Worm (Caenorhabditis elegans): ENCODE results near the gene F53A2.1.

F53A2.1 gene

DNA sequence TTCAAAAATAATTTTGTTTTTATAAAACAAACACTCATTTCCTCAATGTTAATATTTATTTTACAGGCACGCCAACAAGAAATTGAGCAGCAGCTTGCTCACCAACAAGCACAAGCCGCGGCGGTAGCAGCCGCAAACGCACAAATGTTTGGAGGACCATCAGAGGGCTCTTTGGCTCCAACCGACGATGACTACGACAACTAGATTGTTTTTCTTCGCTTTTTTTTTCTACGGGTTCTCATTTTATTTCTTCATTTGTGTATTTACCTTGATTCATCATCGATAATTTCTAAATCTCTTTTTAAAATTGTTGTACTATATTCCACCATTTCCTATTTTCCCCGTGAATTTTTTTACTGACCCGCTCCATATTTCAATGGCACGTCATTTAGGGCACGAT lies 18.5 kb upstream of the F53A2.1 start, which contains the start of gene ife-1:
TSS of gene ife-1 (plus strand) at position 301 of the 400 bp plus-strand sequence.
- TF ChIP-seq ztf-7 (tag; optimal IDR thresholded peaks at IDR 0.05): no peak
- TF ChIP-seq F49E8.2 (tag; optimal IDR thresholded peaks at IDR 0.05; ENCODE audit: borderline replicate concordance): no peak
- TF ChIP-seq nhr-10 (tag; optimal IDR thresholded peaks at IDR 0.05): no peak
- TF ChIP-seq dpl-1 (GFP tag; optimal IDR thresholded peaks at IDR 0.05): no peak
- TF ChIP-seq R02D3.7 (tag; optimal IDR thresholded peaks at IDR 0.05): no peak
- no peak for TF ChIP-seq vab-7 (GFP tag; IDR thresholded peaks at IDR 0.05)
- TF ChIP-seq Y48G9A.11 (GFP tag; IDR thresholded peaks at IDR 0.05): no peak
- no peak for TF ChIP-seq daf-19 (GFP tag; conservative IDR thresholded peaks at IDR 0.05)
- no peak for TF ChIP-seq spr-1 (tag; optimal IDR thresholded peaks at IDR 0.05)
- no peak for TF ChIP-seq madf-9 (GFP tag; conservative IDR thresholded peaks at IDR 0.05)
- no peak for TF ChIP-seq daf-8 (GFP tag; IDR thresholded peaks at IDR 0.05)

DNA sequence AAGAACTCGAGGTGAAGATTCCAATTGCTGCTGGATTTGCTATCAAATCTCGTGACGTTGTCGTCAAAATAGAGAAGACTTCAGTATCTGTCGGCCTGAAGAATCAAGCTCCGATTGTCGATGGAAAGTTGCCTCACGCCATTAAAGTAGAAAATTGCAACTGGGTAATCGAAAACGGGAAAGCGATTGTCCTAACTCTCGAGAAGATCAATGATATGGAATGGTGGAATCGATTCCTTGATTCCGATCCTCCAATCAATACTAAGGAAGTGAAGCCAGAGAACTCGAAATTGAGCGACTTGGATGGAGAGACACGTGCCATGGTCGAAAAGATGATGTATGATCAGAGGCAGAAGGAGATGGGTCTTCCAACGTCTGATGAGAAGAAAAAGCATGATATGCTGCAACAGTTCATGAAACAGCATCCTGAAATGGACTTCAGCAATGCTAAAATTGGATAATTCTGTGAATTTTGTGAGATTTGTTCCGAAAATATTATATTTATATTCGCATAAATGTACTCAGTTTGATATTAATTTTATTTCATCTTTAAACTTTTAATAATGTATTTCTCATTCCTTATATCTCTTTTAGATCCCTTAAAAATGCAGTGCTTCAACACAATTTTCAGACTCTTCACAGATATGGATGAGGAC lies 17.6 kb upstream of the F53A2.1 start, which contains the start of gene dro-1:
TSS of gene dro-1 (plus strand) at position 606 of the 656 bp plus-strand sequence.
- TF ChIP-seq ama-1 (optimal IDR thresholded peaks at IDR 0.05) (no peak), mdt-29 (GFP tag; IDR thresholded peaks at IDR 0.05) (no peak), unc-62 (GFP tag; optimal IDR thresholded peaks at IDR 0.05 in 1 of 2) (peak in 1 of 2 experiments; percentile 93), unc-62 (tag; optimal IDR thresholded peaks at IDR 0.05) (no peak)

DNA sequence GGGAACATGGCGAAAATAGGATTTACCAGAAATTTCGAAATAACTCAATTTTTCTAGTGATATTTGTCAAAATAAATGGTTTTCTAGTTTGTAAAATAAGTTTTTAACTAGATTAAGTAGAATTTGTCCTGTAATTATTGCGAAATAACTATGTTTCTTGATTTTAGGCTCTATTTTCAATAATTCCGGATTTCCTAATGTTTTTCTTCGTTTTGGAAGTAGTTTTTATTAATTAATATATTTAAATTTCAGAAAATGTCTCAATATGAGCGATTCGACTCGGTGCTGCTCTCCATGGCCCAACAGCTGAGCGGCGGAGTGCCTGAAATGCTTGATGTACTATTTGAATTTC lies 16.6 kb upstream of the F53A2.1 start, which contains the start of gene nud-1:
TSS of gene nud-1 (plus strand) at position 253 of the 352 bp plus-strand sequence.
- TF ChIP-seq ceh-20 (GFP tag; IDR thresholded peaks at IDR 0.05): no peak
- no peak for TF ChIP-seq gei-8 (GFP tag; optimal IDR thresholded peaks at IDR 0.05)
- no peak for TF ChIP-seq nhr-25 (tag; optimal IDR thresholded peaks at IDR 0.05; ENCODE audit: borderline replicate concordance, insufficient read depth)
- TF ChIP-seq F26F4.8 (GFP tag; conservative IDR thresholded peaks at IDR 0.05): no peak
- no peak for TF ChIP-seq ctbp-1 (GFP tag; IDR thresholded peaks at IDR 0.05)
- no peak for TF ChIP-seq egl-43 (GFP tag; IDR thresholded peaks at IDR 0.05)
- TF ChIP-seq saeg-2 (GFP tag; IDR thresholded peaks at IDR 0.05): no peak
- TF ChIP-seq D1046.2 (GFP tag; IDR thresholded peaks at IDR 0.05): no peak
- TF ChIP-seq mxl-2 (GFP tag; conservative IDR thresholded peaks at IDR 0.05): no peak
- TF ChIP-seq unc-62 (GFP tag; optimal IDR thresholded peaks at IDR 0.05 in 1 of 2): no peak
- no peak for TF ChIP-seq unc-62 (tag; optimal IDR thresholded peaks at IDR 0.05)
- TF ChIP-seq ZK546.5 (tag; optimal IDR thresholded peaks at IDR 0.05): no peak
- TF ChIP-seq lin-29 (GFP tag; IDR thresholded peaks at IDR 0.05): no peak
- no peak for TF ChIP-seq lin-39 (tag; optimal IDR thresholded peaks at IDR 0.05)
- TF ChIP-seq aha-1 (tag): no peak
- TF ChIP-seq F10B5.3 (tag; optimal IDR thresholded peaks at IDR 0.05): no peak
- TF ChIP-seq Y5F2A.4 (GFP tag; optimal IDR thresholded peaks at IDR 0.05): no peak
- no peak for TF ChIP-seq Y48G9A.11 (GFP tag; IDR thresholded peaks at IDR 0.05)
- TF ChIP-seq zfp-3 (GFP tag; conservative IDR thresholded peaks at IDR 0.05): no peak
- TF ChIP-seq mdt-29 (GFP tag; IDR thresholded peaks at IDR 0.05): no peak

DNA sequence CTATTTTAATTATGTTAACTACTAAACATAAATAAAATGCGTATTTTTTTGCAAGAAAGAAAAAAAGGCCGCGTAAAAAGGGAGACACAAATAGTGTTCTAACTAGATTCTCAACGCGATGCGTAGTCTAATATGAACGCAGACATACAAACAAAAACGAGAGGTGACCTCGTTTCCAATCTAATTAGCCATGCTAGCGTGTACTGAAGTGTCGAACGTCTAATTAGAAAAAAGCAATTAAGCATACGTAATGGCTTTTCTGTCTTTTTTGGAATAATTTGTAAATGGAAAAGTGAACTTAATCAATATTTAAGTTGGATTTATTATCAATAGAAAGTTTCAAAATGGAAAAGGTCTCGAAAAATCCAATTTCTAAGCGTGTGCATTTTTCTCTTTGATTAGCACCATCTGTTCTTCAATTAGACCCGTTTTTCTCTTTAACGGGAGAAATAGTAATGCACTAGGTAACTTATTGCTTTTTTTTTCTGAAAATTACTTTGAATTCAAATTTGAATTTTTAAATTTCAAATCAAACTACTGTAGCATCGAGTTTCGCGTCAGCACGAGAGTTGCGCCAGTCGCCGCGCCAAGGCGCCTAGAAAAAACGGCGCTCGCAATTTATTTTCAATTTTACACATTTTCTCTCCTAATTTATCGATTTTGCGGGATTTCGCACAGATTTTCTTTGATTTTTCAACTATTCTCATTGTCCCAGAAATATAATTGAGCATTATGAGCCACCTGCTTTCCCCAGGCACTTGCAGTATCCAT lies 16.1 kb upstream of the F53A2.1 start:
- TF ChIP-seq dpl-1 (GFP tag; optimal IDR thresholded peaks at IDR 0.05) (peak; percentile 72), fos-1 (tag; optimal IDR thresholded peaks at IDR 0.05) (no peak), aha-1 (tag) (peak; percentile 52), ceh-62 (tag; optimal IDR thresholded peaks at IDR 0.05) (no peak), zip-2 (tag; optimal IDR thresholded peaks at IDR 0.05) (no peak), lin-29 (GFP tag; IDR thresholded peaks at IDR 0.05) (no peak), lsy-2 (tag; optimal IDR thresholded peaks at IDR 0.05) (peak in 1 of 2 experiments; percentile 55), ama-1 (optimal IDR thresholded peaks at IDR 0.05) (no peak), nhr-48 (tag; optimal IDR thresholded peaks at IDR 0.05) (no peak)

Measured in whole organism, L4 larva.